Fruit fly (Drosophila melanogaster) whole organism, embryonic: ENCODE data around the gene CG31855.

Experiments used
- Atf3 ChIP-seq: fragments of 200-800 bp; sonication (Bioruptor generic); optimal IDR thresholded peaks from 3 replicates; lab custom pipeline; 2016; ENCODE audit warnings: missing biosample characterization, missing genetic modification characterization
- B-H1 ChIP-seq: fragments of 200-800 bp; sonication (Bioruptor generic); IDR thresholded peaks from 3 replicates; pipeline ENCODE4 v1.3.6; 2022; ENCODE audit warnings: missing biosample characterization, missing genetic modification characterization
- Bdp1 ChIP-seq: fragments of 200-800 bp; sonication (Bioruptor generic); optimal IDR thresholded peaks from 3 replicates; lab custom pipeline; 2016; ENCODE audit warnings: missing biosample characterization, missing genetic modification characterization
- BtbVII ChIP-seq: fragments of 200-800 bp; sonication (Bioruptor generic); optimal IDR thresholded peaks from 3 replicates; lab custom pipeline; 2017; ENCODE audit warnings: missing biosample characterization, mild to moderate bottlenecking, missing genetic modification characterization
- CG10654 ChIP-seq: fragments of 200-800 bp; sonication (Bioruptor generic); optimal IDR thresholded peaks from 2 replicates; lab custom pipeline; 2016; ENCODE audit warnings: missing biosample characterization, missing genetic modification characterization
- CG13894 ChIP-seq: fragments of 200-800 bp; sonication (Bioruptor generic); optimal IDR thresholded peaks from 3 replicates; lab custom pipeline; 2018; ENCODE audit warnings: missing biosample characterization, mild to moderate bottlenecking, missing genetic modification characterization, moderate library complexity
- CG14965 ChIP-seq: fragments of 200-800 bp; sonication (Bioruptor generic); optimal IDR thresholded peaks from 2 replicates; lab custom pipeline; 2016; ENCODE audit warnings: missing biosample characterization, missing genetic modification characterization, borderline replicate concordance
- CG16863 ChIP-seq: fragments of 200-800 bp; sonication (Bioruptor generic); optimal IDR thresholded peaks from 3 replicates; lab custom pipeline; 2016; ENCODE audit warnings: missing biosample characterization, missing genetic modification characterization
- CG17568 ChIP-seq: fragments of 200-800 bp; sonication (Bioruptor generic); optimal IDR thresholded peaks from 2 replicates; lab custom pipeline; 2018; ENCODE audit warnings: missing biosample characterization, mild to moderate bottlenecking, missing genetic modification characterization, moderate library complexity
- CG18262 ChIP-seq: fragments of 200-800 bp; optimal IDR thresholded peaks from 3 replicates; lab custom pipeline; 2019; ENCODE audit warnings: missing biosample characterization, mild to moderate bottlenecking, missing genetic modification characterization, moderate library complexity
- CG3163 ChIP-seq: fragments of 200-800 bp; sonication (Bioruptor generic); optimal IDR thresholded peaks from 3 replicates; lab custom pipeline; 2016; ENCODE audit warnings: missing biosample characterization, missing genetic modification characterization
- CG3838 ChIP-seq: fragments of 200-800 bp; sonication (Bioruptor generic); optimal IDR thresholded peaks from 3 replicates; lab custom pipeline; 2016; ENCODE audit warnings: missing biosample characterization, missing genetic modification characterization
- CG6272 ChIP-seq: fragments of 200-800 bp; sonication (Bioruptor generic); IDR thresholded peaks from 2 replicates; pipeline ENCODE4 v1.3.6; 2022; ENCODE audit warnings: missing biosample characterization, missing genetic modification characterization
- CG6654 ChIP-seq: fragments of 200-800 bp; sonication (Bioruptor generic); optimal IDR thresholded peaks from 2 replicates; lab custom pipeline; 2017; ENCODE audit warnings: missing biosample characterization, mild to moderate bottlenecking, missing genetic modification characterization
- CG8281 ChIP-seq: fragments of 200-800 bp; sonication (Bioruptor generic); optimal IDR thresholded peaks from 2 replicates; lab custom pipeline; 2018; ENCODE audit warnings: missing biosample characterization, mild to moderate bottlenecking, missing genetic modification characterization, moderate library complexity
- CG9215 ChIP-seq: fragments of 200-800 bp; sonication (Bioruptor generic); IDR thresholded peaks from 2 replicates; pipeline ENCODE4 v1.3.6; 2022; ENCODE audit warnings: missing biosample characterization, missing genetic modification characterization
- CG9609 ChIP-seq: fragments of 200-800 bp; sonication (Bioruptor generic); optimal IDR thresholded peaks from 3 replicates; lab custom pipeline; 2016; ENCODE audit warnings: missing biosample characterization, missing genetic modification characterization
- CkIIα-i1 ChIP-seq: fragments of 200-800 bp; sonication (Bioruptor generic); IDR thresholded peaks from 2 replicates; pipeline ENCODE4 v1.3.6; 2022; ENCODE audit warnings: missing biosample characterization, missing genetic modification characterization
- Dll ChIP-seq: fragments of 200-800 bp; sonication (Bioruptor generic); IDR thresholded peaks from 4 replicates; pipeline ENCODE4 v1.3.6; 2022; ENCODE audit warnings: missing biosample characterization, missing genetic modification characterization; ENCODE audit not compliant: partially characterized antibody
- Fer2 ChIP-seq: fragments of 200-800 bp; sonication (Bioruptor generic); optimal IDR thresholded peaks from 2 replicates; lab custom pipeline; 2018; ENCODE audit warnings: missing biosample characterization, mild to moderate bottlenecking, missing genetic modification characterization, moderate library complexity
- Lpt ChIP-seq: fragments of >200 bp; optimal IDR thresholded peaks from 2 replicates; lab custom pipeline; 2018; ENCODE audit warnings: missing biosample characterization, missing genetic modification characterization
- Myb ChIP-seq: fragments of 200-800 bp; sonication (Bioruptor generic); optimal IDR thresholded peaks from 2 replicates; lab custom pipeline; 2016; ENCODE audit warnings: missing biosample characterization, missing genetic modification characterization
- Ravus ChIP-seq: fragments of 200-800 bp; sonication (Bioruptor generic); IDR thresholded peaks from 2 replicates; pipeline ENCODE4 v1.3.6; 2022; ENCODE audit warnings: missing biosample characterization, missing genetic modification characterization
- Sin3A ChIP-seq: fragments of >200 bp; optimal IDR thresholded peaks from 2 replicates; lab custom pipeline; 2018
- Sox100B ChIP-seq: fragments of 200-800 bp; sonication (Bioruptor generic); optimal IDR thresholded peaks from 3 replicates; lab custom pipeline; 2018; ENCODE audit warnings: missing biosample characterization, mild to moderate bottlenecking, missing genetic modification characterization
- Sox102F ChIP-seq: fragments of 200-800 bp; sonication (Bioruptor generic); optimal IDR thresholded peaks from 2 replicates; lab custom pipeline; 2018; ENCODE audit warnings: missing biosample characterization, mild to moderate bottlenecking, missing genetic modification characterization, moderate library complexity
- Sry-β ChIP-seq: fragments of 200-800 bp; sonication (Bioruptor generic); optimal IDR thresholded peaks from 2 replicates; lab custom pipeline; 2018; ENCODE audit warnings: missing biosample characterization, mild to moderate bottlenecking, missing genetic modification characterization, moderate library complexity
- Xrp1 ChIP-seq: fragments of 200-800 bp; sonication (Bioruptor generic); IDR thresholded peaks from 2 replicates; pipeline ENCODE4 v1.3.6; 2022; ENCODE audit warnings: missing biosample characterization, missing genetic modification characterization
- ab ChIP-seq: fragments of 200-800 bp; sonication (Bioruptor generic); optimal IDR thresholded peaks from 2 replicates; lab custom pipeline; 2016; ENCODE audit warnings: missing biosample characterization, missing genetic modification characterization
- aop ChIP-seq: fragments of 200-800 bp; sonication (Bioruptor generic); IDR thresholded peaks from 2 replicates; pipeline ENCODE4 v1.3.6; 2022; ENCODE audit warnings: missing biosample characterization, missing genetic modification characterization
- ash1 ChIP-seq: fragments of 200-800 bp; sonication (Bioruptor generic); optimal IDR thresholded peaks from 2 replicates; lab custom pipeline; 2018; ENCODE audit warnings: missing biosample characterization, mild to moderate bottlenecking, missing genetic modification characterization
- bab2 ChIP-seq: fragments of 200-800 bp; sonication (Bioruptor generic); optimal IDR thresholded peaks from 2 replicates; lab custom pipeline; 2016; ENCODE audit warnings: missing biosample characterization, missing genetic modification characterization
- bbx ChIP-seq: fragments of 200-800 bp; sonication (Bioruptor generic); IDR thresholded peaks from 2 replicates; pipeline ENCODE4 v1.3.6; 2022; ENCODE audit warnings: missing biosample characterization, missing genetic modification characterization; ENCODE audit not compliant: partially characterized antibody
- crp ChIP-seq, 2 experiments: fragments of 200-800 bp; sonication (Bioruptor generic); optimal IDR thresholded peaks; 2 replicates in 1 of 2; 3 replicates in 1 of 2; lab custom pipeline; 2017; ENCODE audit warnings: missing biosample characterization in 2 of 2, missing genetic modification characterization in 2 of 2, mild to moderate bottlenecking in 1 of 2, moderate library complexity in 1 of 2
- cwo ChIP-seq: fragments of 200-800 bp; sonication (Bioruptor generic); optimal IDR thresholded peaks from 3 replicates; lab custom pipeline; 2017; ENCODE audit warnings: missing biosample characterization, missing genetic modification characterization, mild to moderate bottlenecking, moderate library complexity, missing genetic modification reagents
- exex ChIP-seq: fragments of 200-800 bp; sonication (Bioruptor generic); optimal IDR thresholded peaks from 4 replicates; lab custom pipeline; 2018; ENCODE audit warnings: missing biosample characterization, mild to moderate bottlenecking, missing genetic modification characterization, moderate library complexity
- gce ChIP-seq: fragments of 200-800 bp; sonication (Bioruptor generic); IDR thresholded peaks from 3 replicates; pipeline ENCODE4 v1.3.6; 2022; ENCODE audit warnings: missing biosample characterization, missing genetic modification characterization
- gt ChIP-seq: fragments of 200-800 bp; sonication (Bioruptor generic); IDR thresholded peaks from 2 replicates; pipeline ENCODE4 v1.3.6; 2022; ENCODE audit warnings: missing biosample characterization, missing genetic modification characterization
- kay ChIP-seq: fragments of 200-800 bp; sonication (Bioruptor generic); optimal IDR thresholded peaks from 2 replicates; lab custom pipeline; 2016; ENCODE audit warnings: missing biosample characterization, missing genetic modification characterization
- luna ChIP-seq: fragments of 200-800 bp; sonication (Bioruptor generic); optimal IDR thresholded peaks from 2 replicates; lab custom pipeline; 2016; ENCODE audit warnings: missing biosample characterization, missing genetic modification characterization
- mirr ChIP-seq: fragments of 200-800 bp; sonication (Bioruptor generic); optimal IDR thresholded peaks from 3 replicates; lab custom pipeline; 2018; ENCODE audit warnings: missing biosample characterization, mild to moderate bottlenecking, missing genetic modification characterization
- mld ChIP-seq: fragments of 200-800 bp; sonication (Bioruptor generic); IDR thresholded peaks from 3 replicates; pipeline ENCODE4 v1.3.6; 2022; ENCODE audit warnings: missing biosample characterization, missing genetic modification characterization; ENCODE audit not compliant: partially characterized antibody
- peb ChIP-seq: fragments of 200-800 bp; sonication (Bioruptor generic); IDR thresholded peaks from 2 replicates; pipeline ENCODE4 v1.3.6; 2022; ENCODE audit warnings: missing biosample characterization, missing genetic modification characterization
- pho ChIP-seq: fragments of 200-800 bp; sonication (Bioruptor generic); optimal IDR thresholded peaks from 2 replicates; lab custom pipeline; 2016; ENCODE audit warnings: missing biosample characterization, missing genetic modification characterization
- slbo ChIP-seq: fragments of 200-800 bp; sonication (Bioruptor generic); IDR thresholded peaks from 2 replicates; pipeline ENCODE4 v1.3.6; 2022; ENCODE audit warnings: missing biosample characterization, missing genetic modification characterization
- sr ChIP-seq: fragments of 200-800 bp; sonication (Bioruptor generic); IDR thresholded peaks from 3 replicates; pipeline ENCODE4 v1.3.6; 2022; ENCODE audit warnings: missing biosample characterization, missing genetic modification characterization
- sug ChIP-seq: fragments of 200-800 bp; optimal IDR thresholded peaks from 2 replicates; lab custom pipeline; 2019; ENCODE audit warnings: missing biosample characterization, mild to moderate bottlenecking, missing genetic modification characterization, moderate library complexity
- tgo ChIP-seq: fragments of 200-800 bp; sonication (Bioruptor generic); IDR thresholded peaks from 3 replicates; pipeline ENCODE4 v1.3.6; 2022; ENCODE audit warnings: missing biosample characterization, missing genetic modification characterization
- vnd ChIP-seq: fragments of 200-800 bp; sonication (Bioruptor generic); IDR thresholded peaks from 3 replicates; pipeline ENCODE4 v1.3.6; 2022; ENCODE audit warnings: missing biosample characterization, missing genetic modification characterization; ENCODE audit not compliant: partially characterized antibody
- vvl ChIP-seq: fragments of 200-800 bp; sonication (Bioruptor generic); IDR thresholded peaks from 2 replicates; pipeline ENCODE4 v1.3.6; 2022; ENCODE audit warnings: missing biosample characterization, missing genetic modification characterization

Gene CG31855

dm6 chr2L:13368940-13369339, at the start of gene CG31855 (continued):
- TF ChIP-seq Fer2 (tag; lab: Kevin White, UChicago) (peak; percentile 79), slbo (GFP tag; lab: Robert Waterston, UW) (peak; percentile 95), luna (GFP tag; lab: Kevin White, UChicago) (peak; percentile 16), kay (GFP tag; lab: Kevin White, UChicago) (peak; percentile 81), crp (GFP tag; optimal IDR thresholded peaks at IDR 0.05; lab: Kevin White, UChicago) (peak in 1 of 2 experiments; percentile 42), Sin3A (no peak), sug (tag; lab: Kevin White, UChicago) (peak; percentile 81), Sox102F (peak; percentile 71), exex (no peak), CG8281 (tag; lab: Kevin White, UChicago) (peak; percentile 49), Myb (peak; percentile 65), bbx (GFP tag; lab: Robert Waterston, UW) (no peak), Xrp1 (GFP tag; lab: Robert Waterston, UW) (peak; percentile 86), pho (GFP tag; lab: Kevin White, UChicago) (peak; percentile 74), bab2 (peak; percentile 60), Sry-β (GFP tag; lab: Kevin White, UChicago) (peak; percentile 52), Lpt (no peak), Ravus (peak; percentile 9; the same call in 1 of the 2 replicates), CG3838 (GFP tag; lab: Kevin White, UChicago) (peak; percentile 22), vnd (GFP tag; lab: Robert Waterston, UW) (0 out of 3 replicates have a peak, but pooled peaks have one; percentile 35), Bdp1 (peak; percentile 88), BtbVII (GFP tag; lab: Kevin White, UChicago) (peak; percentile 76), B-H1 (GFP tag; lab: Robert Waterston, UW) (peak; percentile 19; the same call in 1 of the 3 replicates), CG6272 (GFP tag; lab: Robert Waterston, UW) (peak; percentile 77), CG10654 (GFP tag; lab: Kevin White, UChicago) (peak; percentile 76), CG3163 (GFP tag; lab: Kevin White, UChicago) (peak; percentile 19), mld (no peak), aop (no peak), Dll (GFP tag; lab: Robert Waterston, UW) (no peak), CG17568 (no peak), CG18262 (tag; lab: Kevin White, UChicago) (peak; percentile 77), cwo (GFP tag; lab: Kevin White, UChicago) (peak; percentile 68), CkIIα-i1 (GFP tag; lab: Robert Waterston, UW) (no peak), CG6654 (GFP tag; lab: Kevin White, UChicago) (no peak), ash1 (GFP tag; lab: Kevin White, UChicago) (no peak), gce (GFP tag; lab: Robert Waterston, UW) (peak; percentile 35; the same call in 1 of the 3 replicates), mirr (GFP tag; lab: Kevin White, UChicago) (peak; percentile 66), Sox100B (GFP tag; lab: Kevin White, UChicago) (peak; percentile 74), tgo (GFP tag; lab: Robert Waterston, UW) (peak; percentile 83), sr (peak; percentile 48; the same call in 2 of the 3 replicates), CG16863 (GFP tag; lab: Kevin White, UChicago) (peak; percentile 63), vvl (GFP tag; lab: Robert Waterston, UW) (peak; percentile 92), CG14965 (GFP tag; lab: Kevin White, UChicago) (no peak), CG9215 (GFP tag; lab: Robert Waterston, UW) (peak; percentile 66), gt (GFP tag; lab: Robert Waterston, UW) (no peak), ab (GFP tag; lab: Kevin White, UChicago) (peak; percentile 59), CG13894 (peak; percentile 92), peb (GFP tag; lab: Robert Waterston, UW) (peak; percentile 47; the same call in 1 of the 2 replicates), CG9609 (GFP tag; lab: Kevin White, UChicago) (peak; percentile 69), Atf3 (GFP tag; lab: Kevin White, UChicago) (peak; percentile 11)
